Worm (Caenorhabditis elegans) whole organism, early embryonic: ENCODE data around the gene C25H3.11.

Experiments used
- F13C5.2 ChIP-seq: sonication (generic microtip); optimal IDR thresholded peaks from 2 replicates; lab custom pipeline; 2017; ENCODE audit warnings: mild to moderate bottlenecking, missing genetic modification characterization, inconsistent platforms, missing compliant biosample characterization
- aly-1 ChIP-seq: sonication (generic microtip); optimal IDR thresholded peaks from 2 replicates; lab custom pipeline; 2016; ENCODE audit warnings: missing genetic modification characterization, missing compliant biosample characterization
- ama-1 ChIP-seq: fragments of 150-350 bp; optimal IDR thresholded peaks from 2 replicates; lab custom pipeline; 2014
- ceh-36 ChIP-seq: sonication (generic microtip); optimal IDR thresholded peaks from 2 replicates; lab custom pipeline; 2016; ENCODE audit warnings: missing genetic modification characterization, inconsistent platforms, missing compliant biosample characterization
- ets-7 ChIP-seq: sonication (generic microtip); optimal IDR thresholded peaks from 2 replicates; lab custom pipeline; 2016; ENCODE audit warnings: missing genotype, missing genetic modification characterization, missing compliant biosample characterization
- flt-1 ChIP-seq: fragments of 200-800 bp; sonication (Bioruptor generic); IDR thresholded peaks from 2 replicates; pipeline ENCODE4 v1.3.6; 2022; ENCODE audit warnings: missing genetic modification characterization, missing compliant biosample characterization
- hmbx-1 ChIP-seq: sonication (generic microtip); optimal IDR thresholded peaks from 2 replicates; lab custom pipeline; 2016; ENCODE audit warnings: mild to moderate bottlenecking, missing genetic modification characterization, missing compliant biosample characterization
- hmg-4 ChIP-seq: fragments of 200-800 bp; sonication (Bioruptor generic); optimal IDR thresholded peaks from 2 replicates; lab custom pipeline; 2018; ENCODE audit warnings: mild to moderate bottlenecking, missing genetic modification characterization, missing compliant biosample characterization
- pes-1 ChIP-seq: fragments of 200-800 bp; sonication (Bioruptor generic); IDR thresholded peaks from 2 replicates; pipeline ENCODE4 v1.3.6; 2022; ENCODE audit warnings: missing genetic modification reagents, missing genetic modification characterization, missing compliant biosample characterization
- scrt-1 ChIP-seq: fragments of 200-800 bp; sonication (Bioruptor generic); IDR thresholded peaks from 2 replicates; pipeline ENCODE4 v1.3.6; 2022; ENCODE audit warnings: missing genetic modification characterization, missing compliant biosample characterization
- sea-1 ChIP-seq: fragments of 200-800 bp; sonication (Bioruptor generic); conservative IDR thresholded peaks from 2 replicates; pipeline ENCODE4 v1.3.6; 2022; ENCODE audit warnings: missing genetic modification characterization, missing compliant biosample characterization
- tbx-37 ChIP-seq: fragments of 200-800 bp; sonication (Bioruptor generic); conservative IDR thresholded peaks from 2 replicates; pipeline ENCODE4 v1.3.6; 2022; ENCODE audit warnings: missing genetic modification reagents, missing genetic modification characterization, missing compliant biosample characterization
- tra-4 ChIP-seq: sonication (generic microtip); optimal IDR thresholded peaks from 2 replicates; lab custom pipeline; 2017; ENCODE audit warnings: missing genetic modification characterization, missing compliant biosample characterization

DNA sequence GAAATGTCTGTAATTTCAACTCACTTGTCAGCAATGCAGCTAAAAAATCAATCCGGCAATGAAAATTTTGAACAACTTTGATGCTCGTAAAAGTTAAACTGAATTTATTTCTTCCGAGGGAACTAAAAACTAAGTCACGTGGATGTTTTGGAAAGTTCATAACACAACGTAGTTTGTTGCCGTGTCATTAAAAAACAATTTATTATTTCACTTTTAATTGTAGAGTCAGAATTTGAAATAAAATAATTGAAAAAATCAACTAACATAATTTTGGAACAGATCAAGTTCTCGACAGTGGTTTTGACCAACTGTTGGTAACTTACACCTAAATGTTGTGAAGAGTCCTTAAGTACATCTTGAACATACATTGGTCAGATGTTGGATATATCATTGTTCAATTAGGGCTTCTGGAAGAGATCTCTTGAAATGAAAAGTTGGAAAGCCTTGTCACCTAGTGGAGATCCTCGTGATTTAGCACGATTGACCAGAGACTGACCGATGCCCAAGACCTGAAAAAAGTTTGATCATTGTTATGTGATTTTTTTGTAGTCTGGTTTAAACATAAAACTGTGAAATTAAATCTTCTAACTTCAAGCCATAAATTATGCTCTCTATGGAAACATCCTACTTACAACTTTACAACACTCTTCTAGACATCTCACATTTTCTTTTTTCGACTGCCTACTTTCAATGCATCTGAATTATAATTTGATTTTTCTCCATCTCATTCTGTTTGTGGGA, 41.7 kb upstream of the C25H3.11 start, which contains the start of the genes C18A3.7 and C18A3.11:
- TF ChIP-seq sea-1 (GFP tag; lab: Robert Waterston, UW), result no peak
- no peak for TF ChIP-seq tbx-37
- TF ChIP-seq hmg-4 (GFP tag; lab: Kevin White, UChicago), result no peak
- no peak for TF ChIP-seq ama-1 (lab: Kevin White, UChicago)
- no peak for TF ChIP-seq flt-1 (GFP tag; lab: Robert Waterston, UW)
- no peak for TF ChIP-seq hmbx-1
- TF ChIP-seq pes-1 (GFP tag; lab: Robert Waterston, UW), result no peak
- TF ChIP-seq tra-4, result no peak
- TF ChIP-seq scrt-1 (GFP tag; lab: Robert Waterston, UW), result no peak
- TF ChIP-seq ets-7 (tag; lab: Kevin White, UChicago), result no peak
- no peak for TF ChIP-seq F13C5.2 (tag; lab: Kevin White, UChicago)
- TF ChIP-seq ceh-36, result no peak
- no peak for TF ChIP-seq aly-1 (tag; lab: Kevin White, UChicago)
